2 worm cellular contexts compared by ENCODE assay signal in the genomic region with DNA sequence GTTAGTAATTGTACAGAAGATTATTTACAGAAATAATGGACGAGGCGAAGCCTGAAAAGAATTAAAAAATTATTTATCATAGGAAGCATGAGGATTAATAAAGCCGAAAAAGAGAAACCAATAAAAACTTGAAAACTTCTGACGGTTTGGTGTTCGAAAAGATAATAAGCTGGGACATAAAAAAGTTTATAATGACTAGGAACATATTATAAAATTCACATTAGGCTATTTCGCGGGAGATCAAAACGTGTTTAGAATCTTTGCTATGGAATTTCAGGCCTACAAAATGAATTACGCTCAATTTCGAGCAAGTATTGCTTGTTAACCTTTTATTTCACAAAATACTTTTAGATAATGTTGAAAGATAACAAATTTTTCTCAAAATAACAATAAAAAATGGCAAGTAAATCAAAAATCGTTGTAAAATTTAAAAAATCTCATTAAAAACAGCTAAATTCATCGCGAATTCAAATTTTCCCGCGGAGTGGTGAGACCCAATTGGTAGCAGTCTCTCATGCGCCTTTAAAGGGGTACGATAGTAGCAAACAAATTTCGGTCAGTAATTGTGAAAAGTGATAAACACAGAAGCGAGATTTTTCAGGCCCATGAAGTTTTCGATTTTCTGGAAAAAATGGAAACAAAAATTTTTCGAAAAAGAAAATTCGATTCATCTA.
TF ChIP-seq lines count a peak whose summit lies in the region.

A gene (minus strand): TSS at position 51 of the 674 bp plus-strand sequence.

TF ChIP-seq in whole organism, L4 larva, 104 proteins besides CTCF, POLR2A, EP300 and RAD21:
- TF ChIP-seq snpc-1.2 (GFP tag; IDR thresholded peaks at IDR 0.05; lab: Robert Waterston, UW) (peak; percentile 88), Y48G9A.11 (GFP tag; IDR thresholded peaks at IDR 0.05; lab: Robert Waterston, UW) (0 out of 2 replicates have a peak, but pooled peaks have one; percentile 46), zfp-2 (tag; optimal IDR thresholded peaks at IDR 0.05; lab: Kevin White, UChicago) (no peak), F49E8.2 (tag; optimal IDR thresholded peaks at IDR 0.05; lab: Kevin White, UChicago; ENCODE audit: borderline replicate concordance) (peak; percentile 54)

TF ChIP-seq in whole organism, young adult, 124 proteins besides CTCF, POLR2A, EP300 and RAD21 (continues in another document):
- TF ChIP-seq mes-4 (tag; optimal IDR thresholded peaks at IDR 0.05; lab: Kevin White, UChicago) (no peak), bed-1 (GFP tag; IDR thresholded peaks at IDR 0.05; lab: Robert Waterston, UW) (no peak), hsf-1 (GFP tag; IDR thresholded peaks at IDR 0.05; lab: Robert Waterston, UW) (peak; percentile 55; the same call in 1 of the 2 replicates), tbp1 (GFP tag; optimal IDR thresholded peaks at IDR 0.05; lab: Kevin White, UChicago) (peak; percentile 51), somi-1 (GFP tag; optimal IDR thresholded peaks at IDR 0.05; lab: Kevin White, UChicago) (no peak), ama-1 (optimal IDR thresholded peaks at IDR 0.05; lab: Kevin White, UChicago) (no peak), ama-1 (GFP tag; optimal IDR thresholded peaks at IDR 0.05; lab: Kevin White, UChicago) (no peak), ceh-79 (tag; optimal IDR thresholded peaks at IDR 0.05; lab: Kevin White, UChicago) (no peak), dpl-1 (GFP tag; optimal IDR thresholded peaks at IDR 0.05; lab: Kevin White, UChicago) (peak; percentile 83), Y95B8A.8 (GFP tag; IDR thresholded peaks at IDR 0.05; lab: Robert Waterston, UW) (0 out of 2 replicates have a peak, but pooled peaks have one; percentile 63), snpc-1.3 (tag; optimal IDR thresholded peaks at IDR 0.05; lab: Kevin White, UChicago; ENCODE audit: insufficient read depth) (peak; percentile 60), dox-1 (GFP tag; IDR thresholded peaks at IDR 0.05; lab: Robert Waterston, UW) (peak; percentile 80; the same call in 1 of the 2 replicates), ZK185.1 (tag; optimal IDR thresholded peaks at IDR 0.05; lab: Kevin White, UChicago; ENCODE audit: poor library complexity, severe bottlenecking) (no peak), snpc-3.4 (tag; optimal IDR thresholded peaks at IDR 0.05; lab: Kevin White, UChicago) (peak; percentile 82), hmg-1.2 (GFP tag; IDR thresholded peaks at IDR 0.05; lab: Robert Waterston, UW) (no peak), nhr-90 (tag; optimal IDR thresholded peaks at IDR 0.05; lab: Kevin White, UChicago) (no peak), lin-35 (GFP tag; optimal IDR thresholded peaks at IDR 0.05; lab: Kevin White, UChicago) (peak in 1 of 3 experiments; percentile 47), him-1 (tag; optimal IDR thresholded peaks at IDR 0.05; lab: Kevin White, UChicago) (peak; percentile 32), attf-6 (GFP tag; IDR thresholded peaks at IDR 0.05; lab: Robert Waterston, UW) (0 out of 2 replicates have a peak, but pooled peaks have one; percentile 64), F49E8.2 (tag; optimal IDR thresholded peaks at IDR 0.05; lab: Kevin White, UChicago; ENCODE audit: insufficient read depth) (peak; percentile 70), atf-7 (tag; optimal IDR thresholded peaks at IDR 0.05; lab: Kevin White, UChicago) (no peak), mxl-1 (tag; optimal IDR thresholded peaks at IDR 0.05; lab: Kevin White, UChicago) (no peak), pha-4 (tag; optimal IDR thresholded peaks at IDR 0.05; lab: Kevin White, UChicago) (no peak), ceh-27 (GFP tag; optimal IDR thresholded peaks at IDR 0.05; lab: Kevin White, UChicago) (no peak), nfya-1 (tag; optimal IDR thresholded peaks at IDR 0.05; lab: Kevin White, UChicago; ENCODE audit: borderline replicate concordance, insufficient read depth) (no peak), ceh-100 (GFP tag; IDR thresholded peaks at IDR 0.05; lab: Robert Waterston, UW) (no peak), attf-5 (GFP tag; optimal IDR thresholded peaks at IDR 0.05; lab: Kevin White, UChicago) (no peak), F55B11.4 (tag; optimal IDR thresholded peaks at IDR 0.05; lab: Kevin White, UChicago; ENCODE audit: borderline replicate concordance, insufficient read depth) (no peak), ekl-4 (GFP tag; IDR thresholded peaks at IDR 0.05; lab: Robert Waterston, UW) (no peak), egl-18 (GFP tag; IDR thresholded peaks at IDR 0.05; lab: Robert Waterston, UW) (no peak), F33H1.4 (GFP tag; IDR thresholded peaks at IDR 0.05; lab: Robert Waterston, UW) (peak; percentile 96), Y53G8AR.9 (GFP tag; conservative IDR thresholded peaks at IDR 0.05; lab: Robert Waterston, UW) (no peak), repo-1 (tag; optimal IDR thresholded peaks at IDR 0.05; lab: Kevin White, UChicago) (no peak), snpc-4 (GFP tag; optimal IDR thresholded peaks at IDR 0.05; lab: Kevin White, UChicago) (peak; percentile 66), snpc-4 (tag; optimal IDR thresholded peaks at IDR 0.05; lab: Kevin White, UChicago) (peak in 3 of 4 experiments; percentile 10 to 78 (median 26)), fkh-3 (tag; optimal IDR thresholded peaks at IDR 0.05; lab: Kevin White, UChicago) (no peak), ztf-25 (GFP tag; IDR thresholded peaks at IDR 0.05; lab: Robert Waterston, UW) (no peak), ceh-91 (GFP tag; IDR thresholded peaks at IDR 0.05; lab: Robert Waterston, UW) (peak; percentile 88), T26A5.8 (tag; optimal IDR thresholded peaks at IDR 0.05; lab: Kevin White, UChicago) (no peak), xnd-1 (tag; optimal IDR thresholded peaks at IDR 0.05; lab: Kevin White, UChicago) (peak; percentile 96), die-1 (tag; optimal IDR thresholded peaks at IDR 0.05; lab: Kevin White, UChicago) (no peak), rpc-1 (optimal IDR thresholded peaks at IDR 0.05; lab: Kevin White, UChicago) (no peak), rpc-1 (tag; optimal IDR thresholded peaks at IDR 0.05; lab: Kevin White, UChicago) (no peak), sptf-2 (GFP tag; optimal IDR thresholded peaks at IDR 0.05; lab: Kevin White, UChicago) (no peak), madf-10 (tag; optimal IDR thresholded peaks at IDR 0.05; lab: Kevin White, UChicago) (no peak), F39B2.1 (GFP tag; IDR thresholded peaks at IDR 0.05; lab: Robert Waterston, UW) (no peak), C06A6.2 (GFP tag; conservative IDR thresholded peaks at IDR 0.05; lab: Robert Waterston, UW) (no peak), F57C9.4 (tag; optimal IDR thresholded peaks at IDR 0.05; lab: Kevin White, UChicago) (no peak), dpff-1 (tag; optimal IDR thresholded peaks at IDR 0.05; lab: Kevin White, UChicago) (no peak), lin-54 (GFP tag; optimal IDR thresholded peaks at IDR 0.05; lab: Kevin White, UChicago) (peak; percentile 91), lsl-1 (GFP tag; optimal IDR thresholded peaks at IDR 0.05; lab: Kevin White, UChicago) (peak; percentile 98), hmg-20 (GFP tag; IDR thresholded peaks at IDR 0.05; lab: Robert Waterston, UW) (no peak), D2030.7 (GFP tag; IDR thresholded peaks at IDR 0.05; lab: Robert Waterston, UW) (peak; percentile 77; the same call in 1 of the 2 replicates), cebp-1 (GFP tag; IDR thresholded peaks at IDR 0.05; lab: Robert Waterston, UW) (no peak), cebp-1 (tag; optimal IDR thresholded peaks at IDR 0.05; lab: Kevin White, UChicago) (no peak), lin-40 (tag; optimal IDR thresholded peaks at IDR 0.05; lab: Kevin White, UChicago) (no peak), B0336.3 (GFP tag; IDR thresholded peaks at IDR 0.05; lab: Robert Waterston, UW) (peak; percentile 70), unc-130 (GFP tag; optimal IDR thresholded peaks at IDR 0.05; lab: Kevin White, UChicago) (peak; percentile 40), lag-1 (GFP tag; IDR thresholded peaks at IDR 0.05; lab: Robert Waterston, UW) (no peak), tbx-9 (tag; optimal IDR thresholded peaks at IDR 0.05; lab: Kevin White, UChicago; ENCODE audit: borderline replicate concordance) (no peak), hlh-12 (tag; optimal IDR thresholded peaks at IDR 0.05; lab: Kevin White, UChicago) (no peak), K11D2.4 (GFP tag; IDR thresholded peaks at IDR 0.05; lab: Robert Waterston, UW) (no peak), bed-2 (GFP tag; IDR thresholded peaks at IDR 0.05; lab: Robert Waterston, UW) (no peak), B0261.1 (tag; optimal IDR thresholded peaks at IDR 0.05; lab: Kevin White, UChicago) (no peak), attf-3 (GFP tag; conservative IDR thresholded peaks at IDR 0.05; lab: Robert Waterston, UW) (0 out of 2 replicates have a peak, but pooled peaks have one; percentile 53), F23B12.7 (tag; optimal IDR thresholded peaks at IDR 0.05; lab: Kevin White, UChicago; ENCODE audit: insufficient read depth) (no peak), B0019.2 (GFP tag; conservative IDR thresholded peaks at IDR 0.05; lab: Robert Waterston, UW) (no peak), tlf-1 (GFP tag; optimal IDR thresholded peaks at IDR 0.05; lab: Kevin White, UChicago) (peak; percentile 73), madf-8 (GFP tag; conservative IDR thresholded peaks at IDR 0.05; lab: Robert Waterston, UW) (peak; percentile 92), gei-17 (GFP tag; optimal IDR thresholded peaks at IDR 0.05; lab: Kevin White, UChicago) (no peak), aptf-3 (GFP tag; IDR thresholded peaks at IDR 0.05; lab: Robert Waterston, UW) (no peak), madf-6 (GFP tag; IDR thresholded peaks at IDR 0.05; lab: Robert Waterston, UW) (peak; percentile 98), lin-26 (GFP tag; IDR thresholded peaks at IDR 0.05; lab: Robert Waterston, UW) (no peak), nhr-80 (tag; optimal IDR thresholded peaks at IDR 0.05; lab: Kevin White, UChicago) (no peak), Y67H2A.10 (GFP tag; conservative IDR thresholded peaks at IDR 0.05; lab: Robert Waterston, UW) (no peak), nfyb-1 (GFP tag; IDR thresholded peaks at IDR 0.05; lab: Robert Waterston, UW) (no peak), C17E4.6 (GFP tag; IDR thresholded peaks at IDR 0.05; lab: Robert Waterston, UW) (peak; percentile 49; the same call in 1 of the 2 replicates), Y56A3A.18 (GFP tag; IDR thresholded peaks at IDR 0.05; lab: Robert Waterston, UW) (no peak)
